6 fruit fly cellular contexts compared by ENCODE assay signal in genomic region chr2L:7188530-7188996, dm6.
TF ChIP-seq lines count a peak whose summit lies in the region.

No protein-coding gene starts in this region.

- TF ChIP-seq CTCF in whole organism, embryonic (GFP tag; optimal IDR thresholded peaks at IDR 0.05; lab: Kevin White, UChicago): peak; percentile 70

TF ChIP-seq in whole organism, 6 proteins besides CTCF, POLR2A, EP300 and RAD21:
- TF ChIP-seq Dll (optimal IDR thresholded peaks at IDR 0.05; lab: Kevin White, UChicago): peak; percentile 91
- no peak for TF ChIP-seq EcR (GFP tag; optimal IDR thresholded peaks at IDR 0.05; lab: Kevin White, UChicago)

TF ChIP-seq in whole organism, adult, 20 proteins besides CTCF, POLR2A, EP300 and RAD21 (continues in another document):
- TF ChIP-seq Clk (GFP tag; optimal IDR thresholded peaks at IDR 0.05; lab: Kevin White, UChicago) (peak; percentile 98), CG5204 (GFP tag; optimal IDR thresholded peaks at IDR 0.05; lab: Kevin White, UChicago) (peak; percentile 99), tj (GFP tag; optimal IDR thresholded peaks at IDR 0.05; lab: Kevin White, UChicago) (peak; percentile 93), CG1620 (GFP tag; optimal IDR thresholded peaks at IDR 0.05; lab: Kevin White, UChicago) (peak; percentile 98), pad (GFP tag; optimal IDR thresholded peaks at IDR 0.05; lab: Kevin White, UChicago) (peak; percentile 93), toe (GFP tag; optimal IDR thresholded peaks at IDR 0.05; lab: Kevin White, UChicago) (peak; percentile 97), CG12768 (GFP tag; optimal IDR thresholded peaks at IDR 0.05; lab: Kevin White, UChicago) (peak; percentile 98), CG7101 (tag; optimal IDR thresholded peaks at IDR 0.05; lab: Kevin White, UChicago) (peak; percentile 98), kay (GFP tag; lab: Kevin White, UChicago; ENCODE audit: borderline replicate concordance) (peak; percentile 95), CG33017 (tag; optimal IDR thresholded peaks at IDR 0.05; lab: Kevin White, UChicago) (peak; percentile 98), cic (GFP tag; optimal IDR thresholded peaks at IDR 0.05; lab: Kevin White, UChicago) (peak; percentile 78), CG7045 (GFP tag; optimal IDR thresholded peaks at IDR 0.05; lab: Kevin White, UChicago) (peak; percentile 99), bab1 (GFP tag; optimal IDR thresholded peaks at IDR 0.05; lab: Kevin White, UChicago) (peak; percentile 98), Mnt (GFP tag; optimal IDR thresholded peaks at IDR 0.05; lab: Kevin White, UChicago) (peak; percentile 94), Hr96 (GFP tag; optimal IDR thresholded peaks at IDR 0.05; lab: Kevin White, UChicago) (peak; percentile 97), ovo (GFP tag; optimal IDR thresholded peaks at IDR 0.05; lab: Kevin White, UChicago) (peak; percentile 97), CG11617 (GFP tag; optimal IDR thresholded peaks at IDR 0.05; lab: Kevin White, UChicago) (peak; percentile 98)

TF ChIP-seq in whole organism, embryonic, 481 proteins besides CTCF, POLR2A, EP300 and RAD21 (continues in another document):
- TF ChIP-seq CG12659 (GFP tag; optimal IDR thresholded peaks at IDR 0.05; lab: Kevin White, UChicago) (peak; percentile 99), ssp (GFP tag; IDR thresholded peaks at IDR 0.05; lab: Robert Waterston, UW) (peak; percentile 93), CkIIα-i1 (GFP tag; IDR thresholded peaks at IDR 0.05; lab: Robert Waterston, UW) (peak; percentile 74), CG12299 (tag; optimal IDR thresholded peaks at IDR 0.05; lab: Kevin White, UChicago) (peak; percentile 98), CG4707 (GFP tag; optimal IDR thresholded peaks at IDR 0.05; lab: Kevin White, UChicago) (peak; percentile 92), ken (GFP tag; IDR thresholded peaks at IDR 0.05; lab: Robert Waterston, UW) (peak; percentile 98), otp (GFP tag; IDR thresholded peaks at IDR 0.05; lab: Robert Waterston, UW) (peak; percentile 96), nau (GFP tag; optimal IDR thresholded peaks at IDR 0.05; lab: Kevin White, UChicago) (peak; percentile 98), CG2199 (GFP tag; IDR thresholded peaks at IDR 0.05; lab: Robert Waterston, UW) (peak; percentile 97), E2f1 (GFP tag; IDR thresholded peaks at IDR 0.05; lab: Robert Waterston, UW) (peak; percentile 98), ap (GFP tag; IDR thresholded peaks at IDR 0.05; lab: Robert Waterston, UW) (peak; percentile 96), CG2116 (GFP tag; optimal IDR thresholded peaks at IDR 0.05; lab: Kevin White, UChicago) (peak; percentile 81), scrt (GFP tag; optimal IDR thresholded peaks at IDR 0.05; lab: Kevin White, UChicago) (peak; percentile 99), CG14710 (tag; optimal IDR thresholded peaks at IDR 0.05; lab: Kevin White, UChicago) (peak; percentile 96), CG11560 (tag; IDR thresholded peaks at IDR 0.05; lab: Robert Waterston, UW) (peak; percentile 94), gsb-n (tag; optimal IDR thresholded peaks at IDR 0.05; lab: Kevin White, UChicago) (peak; percentile 96), Taf1 (GFP tag; IDR thresholded peaks at IDR 0.05; lab: Robert Waterston, UW) (peak; percentile 94), Mes4 (GFP tag; optimal IDR thresholded peaks at IDR 0.05; lab: Kevin White, UChicago) (peak; percentile 94)

TF ChIP-seq in whole organism, prepupa, 60 proteins besides CTCF, POLR2A, EP300 and RAD21 (continues in another document):
- TF ChIP-seq CG6792 (GFP tag; optimal IDR thresholded peaks at IDR 0.05; lab: Kevin White, UChicago) (peak; percentile 100), CG10631 (GFP tag; optimal IDR thresholded peaks at IDR 0.05; lab: Kevin White, UChicago) (peak; percentile 100), CG3032 (tag; optimal IDR thresholded peaks at IDR 0.05; lab: Kevin White, UChicago) (peak; percentile 100), Lpt (GFP tag; optimal IDR thresholded peaks at IDR 0.05; lab: Kevin White, UChicago) (peak; percentile 100), CG6808 (GFP tag; optimal IDR thresholded peaks at IDR 0.05; lab: Kevin White, UChicago) (peak; percentile 99), esn (GFP tag; optimal IDR thresholded peaks at IDR 0.05; lab: Kevin White, UChicago) (peak; percentile 100), vri (GFP tag; optimal IDR thresholded peaks at IDR 0.05; lab: Kevin White, UChicago) (peak; percentile 98), OdsH (GFP tag; optimal IDR thresholded peaks at IDR 0.05; lab: Kevin White, UChicago) (peak; percentile 100), CG1621 (tag; optimal IDR thresholded peaks at IDR 0.05; lab: Kevin White, UChicago) (peak; percentile 98), CG15336 (GFP tag; IDR thresholded peaks at IDR 0.05; lab: Robert Waterston, UW) (peak; percentile 100), acj6 (GFP tag; optimal IDR thresholded peaks at IDR 0.05; lab: Kevin White, UChicago) (peak; percentile 100), pdm3 (GFP tag; optimal IDR thresholded peaks at IDR 0.05; lab: Kevin White, UChicago) (peak; percentile 100), Sox102F (GFP tag; optimal IDR thresholded peaks at IDR 0.05; lab: Kevin White, UChicago) (peak; percentile 100), eg (GFP tag; IDR thresholded peaks at IDR 0.05; lab: Robert Waterston, UW) (peak; percentile 99), CG6163 (GFP tag; IDR thresholded peaks at IDR 0.05; lab: Robert Waterston, UW) (peak; percentile 100), Hr4 (GFP tag; optimal IDR thresholded peaks at IDR 0.05; lab: Kevin White, UChicago) (peak; percentile 100), ss (GFP tag; optimal IDR thresholded peaks at IDR 0.05; lab: Kevin White, UChicago) (peak; percentile 99), CG32006 (GFP tag; optimal IDR thresholded peaks at IDR 0.05; lab: Kevin White, UChicago) (peak; percentile 100), dsx (GFP tag; optimal IDR thresholded peaks at IDR 0.05; lab: Kevin White, UChicago; ENCODE audit: poor library complexity, severe bottlenecking) (peak; percentile 98)

TF ChIP-seq in whole organism, pupa, 21 proteins besides CTCF, POLR2A, EP300 and RAD21 (continues in another document):
- TF ChIP-seq CG8159 (tag; optimal IDR thresholded peaks at IDR 0.05; lab: Kevin White, UChicago) (peak; percentile 100), CG34367 (tag; optimal IDR thresholded peaks at IDR 0.05; lab: Kevin White, UChicago) (peak; percentile 99), rn (GFP tag; IDR thresholded peaks at IDR 0.05; lab: Robert Waterston, UW) (peak; percentile 100), Pif1A (GFP tag; optimal IDR thresholded peaks at IDR 0.05; lab: Kevin White, UChicago) (peak; percentile 100), Pif1B (GFP tag; optimal IDR thresholded peaks at IDR 0.05; lab: Kevin White, UChicago) (peak; percentile 100), CG15710 (tag; optimal IDR thresholded peaks at IDR 0.05; lab: Kevin White, UChicago) (peak; percentile 100), gl (tag; optimal IDR thresholded peaks at IDR 0.05; lab: Kevin White, UChicago) (peak; percentile 97), CG12605 (GFP tag; IDR thresholded peaks at IDR 0.05; lab: Robert Waterston, UW) (peak; percentile 99), CG13204 (GFP tag; optimal IDR thresholded peaks at IDR 0.05; lab: Kevin White, UChicago) (peak; percentile 97), CG4496 (GFP tag; IDR thresholded peaks at IDR 0.05; lab: Robert Waterston, UW) (peak; percentile 100), D1 (tag; optimal IDR thresholded peaks at IDR 0.05; lab: Kevin White, UChicago) (peak; percentile 99), EcR (GFP tag; optimal IDR thresholded peaks at IDR 0.05; lab: Kevin White, UChicago) (peak; percentile 63), CG10348 (GFP tag; IDR thresholded peaks at IDR 0.05; lab: Robert Waterston, UW) (peak; percentile 100), CG8301 (tag; optimal IDR thresholded peaks at IDR 0.05; lab: Kevin White, UChicago) (peak; percentile 100), Snoo (tag; optimal IDR thresholded peaks at IDR 0.05; lab: Kevin White, UChicago) (peak; percentile 100), Ets98B (GFP tag; IDR thresholded peaks at IDR 0.05; lab: Robert Waterston, UW) (peak; percentile 99), CG9948 (tag; optimal IDR thresholded peaks at IDR 0.05; lab: Kevin White, UChicago) (peak; percentile 100), fd96Ca (GFP tag; IDR thresholded peaks at IDR 0.05; lab: Robert Waterston, UW) (peak; percentile 100), CG17806 (tag; optimal IDR thresholded peaks at IDR 0.05; lab: Kevin White, UChicago) (peak; percentile 99), CG32121 (GFP tag; IDR thresholded peaks at IDR 0.05; lab: Robert Waterston, UW) (peak; percentile 100)

TF ChIP-seq in whole organism, wandering third instar larva, 38 proteins besides CTCF, POLR2A, EP300 and RAD21 (continues in another document):
- TF ChIP-seq usp (GFP tag; optimal IDR thresholded peaks at IDR 0.05; lab: Kevin White, UChicago) (no peak), foxo (GFP tag; optimal IDR thresholded peaks at IDR 0.05; lab: Kevin White, UChicago) (peak; percentile 88 to 98), HLH106 (tag; optimal IDR thresholded peaks at IDR 0.05; lab: Kevin White, UChicago) (peak; percentile 100), h (GFP tag; optimal IDR thresholded peaks at IDR 0.05; lab: Kevin White, UChicago) (peak; percentile 99), Abd-B (GFP tag; optimal IDR thresholded peaks at IDR 0.05; lab: Kevin White, UChicago) (no peak), OdsH (GFP tag; optimal IDR thresholded peaks at IDR 0.05; lab: Kevin White, UChicago) (peak; percentile 99), Hnf4 (GFP tag; optimal IDR thresholded peaks at IDR 0.05; lab: Kevin White, UChicago) (peak; percentile 98), Jra (GFP tag; optimal IDR thresholded peaks at IDR 0.05; lab: Kevin White, UChicago) (peak; percentile 98), Dfd (GFP tag; optimal IDR thresholded peaks at IDR 0.05; lab: Kevin White, UChicago) (peak; percentile 97), fru (GFP tag; optimal IDR thresholded peaks at IDR 0.05; lab: Kevin White, UChicago) (peak; percentile 98), jim (GFP tag; optimal IDR thresholded peaks at IDR 0.05; lab: Kevin White, UChicago) (peak; percentile 85), lola (GFP tag; optimal IDR thresholded peaks at IDR 0.05; lab: Kevin White, UChicago) (no peak), Sp1 (GFP tag; optimal IDR thresholded peaks at IDR 0.05; lab: Kevin White, UChicago) (peak; percentile 100), psq (GFP tag; optimal IDR thresholded peaks at IDR 0.05; lab: Kevin White, UChicago) (peak; percentile 98), Mio (GFP tag; optimal IDR thresholded peaks at IDR 0.05; lab: Kevin White, UChicago) (peak; percentile 90), sage (GFP tag; optimal IDR thresholded peaks at IDR 0.05; lab: Kevin White, UChicago) (peak; percentile 97), CG9705 (GFP tag; optimal IDR thresholded peaks at IDR 0.05; lab: Kevin White, UChicago) (peak; percentile 99), brk (GFP tag; optimal IDR thresholded peaks at IDR 0.05; lab: Kevin White, UChicago) (peak; percentile 95), CG32264 (GFP tag; optimal IDR thresholded peaks at IDR 0.05; lab: Kevin White, UChicago) (peak; percentile 98), rgr (GFP tag; optimal IDR thresholded peaks at IDR 0.05; lab: Kevin White, UChicago) (peak; percentile 99), GATAd (GFP tag; optimal IDR thresholded peaks at IDR 0.05; lab: Kevin White, UChicago) (peak; percentile 96), sv (GFP tag; optimal IDR thresholded peaks at IDR 0.05; lab: Kevin White, UChicago) (peak; percentile 96), Hr83 (GFP tag; optimal IDR thresholded peaks at IDR 0.05; lab: Kevin White, UChicago; ENCODE audit: poor library complexity, severe bottlenecking) (peak; percentile 46)
